Worm (Caenorhabditis elegans): ENCODE data around the gene ccr-4.
A peak's percentile ranks its signal among the peaks of the same experiment; 100 is the strongest.

ccr-4 gene

DNA sequence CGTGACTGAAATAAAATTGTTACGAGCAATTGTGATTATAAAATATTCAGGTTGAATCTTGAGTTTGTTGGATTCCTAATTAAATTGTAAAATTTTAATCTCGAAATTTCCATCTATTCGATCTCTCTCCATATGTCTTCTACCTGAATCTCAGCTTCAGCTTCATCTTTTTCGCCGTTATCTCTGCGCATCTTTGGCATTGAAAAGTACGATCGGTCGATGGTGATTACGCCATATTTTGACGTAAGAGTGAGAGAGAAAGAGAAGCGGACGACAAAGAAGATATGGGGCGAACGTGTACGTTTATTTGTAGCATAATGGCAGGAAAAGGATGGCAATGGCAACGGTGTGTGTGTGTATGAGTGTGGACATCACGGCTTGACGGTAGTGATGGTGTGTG is 5.2 kb downstream of the ccr-4 start:
- no peak for TF ChIP-seq ceh-9 (tag; optimal IDR thresholded peaks at IDR 0.05)
- peak; percentile 92 for TF ChIP-seq nhr-25 (tag; optimal IDR thresholded peaks at IDR 0.05)
- TF ChIP-seq elt-1 (tag; optimal IDR thresholded peaks at IDR 0.05) = peak; percentile 71
- TF ChIP-seq zag-1 (tag; optimal IDR thresholded peaks at IDR 0.05) = no peak

DNA sequence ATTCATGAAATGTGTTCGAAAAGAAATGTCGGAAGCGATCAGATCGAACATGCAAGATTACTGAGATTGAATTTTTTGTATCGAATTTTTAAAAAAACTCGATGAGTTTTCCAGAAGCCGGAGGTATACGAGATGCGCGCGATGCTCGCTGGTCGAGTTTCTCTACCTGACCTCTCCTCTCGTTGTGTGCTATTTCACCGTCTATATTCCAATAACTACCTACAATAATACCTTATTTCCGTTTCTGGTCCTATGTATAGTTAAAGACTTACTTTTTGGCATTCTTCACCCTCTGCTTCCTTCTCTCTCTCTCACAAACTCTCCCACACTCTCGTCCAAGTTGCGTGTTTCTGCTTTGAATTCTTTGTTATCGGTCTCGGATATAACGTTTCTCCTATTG is 10.0 kb downstream of the ccr-4 start:
- TF ChIP-seq mml-1 (tag; optimal IDR thresholded peaks at IDR 0.05) (no peak), ceh-28 (tag; optimal IDR thresholded peaks at IDR 0.05) (no peak), hmg-11 (tag; optimal IDR thresholded peaks at IDR 0.05) (no peak), unc-62 (GFP tag; optimal IDR thresholded peaks at IDR 0.05) (no peak), nhr-67 (tag; optimal IDR thresholded peaks at IDR 0.05) (no peak), ztf-11 (tag; optimal IDR thresholded peaks at IDR 0.05) (no peak), ceh-9 (tag; optimal IDR thresholded peaks at IDR 0.05) (no peak), nhr-11 (tag; optimal IDR thresholded peaks at IDR 0.05) (no peak), lsy-12 (tag; optimal IDR thresholded peaks at IDR 0.05) (no peak), egl-5 (tag; optimal IDR thresholded peaks at IDR 0.05) (no peak), pha-4 (tag; optimal IDR thresholded peaks at IDR 0.05) (no peak), ama-1 (optimal IDR thresholded peaks at IDR 0.05) (no peak), nhr-237 (tag; optimal IDR thresholded peaks at IDR 0.05) (no peak), nhr-25 (tag; optimal IDR thresholded peaks at IDR 0.05) (no peak), daf-12 (tag; optimal IDR thresholded peaks at IDR 0.05) (no peak)

ce11 chrIV:12371879-12372278 is 10.5 kb downstream of the ccr-4 start, which contains the start of gene wdr-46:
wdr-46 (plus strand) TSS chrIV:12372253.
- TF ChIP-seq egl-27 (tag; optimal IDR thresholded peaks at IDR 0.05) (peak; percentile 33), R02D3.7 (tag; optimal IDR thresholded peaks at IDR 0.05) (peak; percentile 80), lin-39 (tag; optimal IDR thresholded peaks at IDR 0.05) (peak; percentile 40), ztf-11 (tag; optimal IDR thresholded peaks at IDR 0.05) (no peak), unc-39 (tag; optimal IDR thresholded peaks at IDR 0.05) (no peak), fkh-10 (GFP tag; optimal IDR thresholded peaks at IDR 0.05) (no peak), nhr-28 (tag; optimal IDR thresholded peaks at IDR 0.05) (no peak), skn-1 (tag; optimal IDR thresholded peaks at IDR 0.05) (peak; percentile 7), fos-1 (tag; optimal IDR thresholded peaks at IDR 0.05) (no peak), nhr-67 (tag; optimal IDR thresholded peaks at IDR 0.05) (no peak), ceh-9 (tag; optimal IDR thresholded peaks at IDR 0.05) (no peak), nhr-11 (tag; optimal IDR thresholded peaks at IDR 0.05) (no peak), aly-2 (tag; optimal IDR thresholded peaks at IDR 0.05) (no peak), zag-1 (tag; optimal IDR thresholded peaks at IDR 0.05) (no peak), nhr-23 (tag; optimal IDR thresholded peaks at IDR 0.05) (peak; percentile 82), nhr-77 (tag; optimal IDR thresholded peaks at IDR 0.05) (peak; percentile 37), elt-1 (tag; optimal IDR thresholded peaks at IDR 0.05) (peak; percentile 19), ceh-28 (tag; optimal IDR thresholded peaks at IDR 0.05) (peak; percentile 62), ama-1 (optimal IDR thresholded peaks at IDR 0.05) (peak; percentile 77), fkh-2 (tag; optimal IDR thresholded peaks at IDR 0.05) (no peak), eor-1 (tag; optimal IDR thresholded peaks at IDR 0.05) (no peak), daf-12 (tag; optimal IDR thresholded peaks at IDR 0.05) (no peak), nfya-1 (tag; optimal IDR thresholded peaks at IDR 0.05; ENCODE audit: insufficient read depth) (peak; percentile 95), mdl-1 (tag; optimal IDR thresholded peaks at IDR 0.05) (no peak), nhr-43 (tag; optimal IDR thresholded peaks at IDR 0.05; ENCODE audit: poor library complexity, severe bottlenecking) (peak; percentile 87), elt-2 (tag; optimal IDR thresholded peaks at IDR 0.05) (peak; percentile 38), pqm-1 (tag; optimal IDR thresholded peaks at IDR 0.05) (peak; percentile 57), hmg-11 (tag; optimal IDR thresholded peaks at IDR 0.05) (no peak), lsy-12 (tag; optimal IDR thresholded peaks at IDR 0.05) (peak; percentile 64), pha-4 (tag; optimal IDR thresholded peaks at IDR 0.05) (peak; percentile 87), snpc-4 (tag; optimal IDR thresholded peaks at IDR 0.05) (no peak), egl-5 (tag; optimal IDR thresholded peaks at IDR 0.05) (peak; percentile 31), mml-1 (tag; optimal IDR thresholded peaks at IDR 0.05) (no peak), jun-1 (tag; optimal IDR thresholded peaks at IDR 0.05) (peak; percentile 71), nhr-25 (tag; optimal IDR thresholded peaks at IDR 0.05) (peak; percentile 72), nhr-237 (tag; optimal IDR thresholded peaks at IDR 0.05) (no peak), lin-15B (tag; optimal IDR thresholded peaks at IDR 0.05) (peak; percentile 79), ZK546.5 (tag; optimal IDR thresholded peaks at IDR 0.05) (peak; percentile 38), elt-3 (tag; optimal IDR thresholded peaks at IDR 0.05) (no peak), ceh-82 (tag; optimal IDR thresholded peaks at IDR 0.05) (peak; percentile 62), ztf-4 (tag; optimal IDR thresholded peaks at IDR 0.05) (no peak), sea-2 (GFP tag; optimal IDR thresholded peaks at IDR 0.05) (no peak), nhr-76 (tag; optimal IDR thresholded peaks at IDR 0.05) (no peak), tbx-2 (tag; optimal IDR thresholded peaks at IDR 0.05) (peak; percentile 54)
